Fruit fly (Drosophila melanogaster): Measurements from ENCODE around the gene Blos3.

Blos3 gene

dm6 chr3L:18872440-18872839, 2.4 kb downstream of the Blos3 start, which contains the start of the genes Rad9 and Uggt (continued):
- TF ChIP-seq CG2712 (tag; optimal IDR thresholded peaks at IDR 0.05), result peak; percentile 56
- no peak for TF ChIP-seq HLH54F (GFP tag; optimal IDR thresholded peaks at IDR 0.05)
- TF ChIP-seq CG34224 (GFP tag; IDR thresholded peaks at IDR 0.05; ENCODE audit: partially characterized antibody), result peak; percentile 61
- no peak for TF ChIP-seq Nf-YB (GFP tag; optimal IDR thresholded peaks at IDR 0.05)
- no peak for TF ChIP-seq CG12236 (GFP tag; optimal IDR thresholded peaks at IDR 0.05)
- peak; percentile 12 for TF ChIP-seq CG12942 (GFP tag; optimal IDR thresholded peaks at IDR 0.05)
- peak; percentile 45 for TF ChIP-seq CG3847 (GFP tag; IDR thresholded peaks at IDR 0.05)
- no peak for TF ChIP-seq her (GFP tag; optimal IDR thresholded peaks at IDR 0.05)
- TF ChIP-seq CG9437 (GFP tag; optimal IDR thresholded peaks at IDR 0.05), result peak; percentile 31
- TF ChIP-seq CG13894 (tag; optimal IDR thresholded peaks at IDR 0.05), result no peak
- TF ChIP-seq Ptx1 (GFP tag; IDR thresholded peaks at IDR 0.05), result 0 out of 2 replicates have a peak, but pooled peaks have one; percentile 24
- TF ChIP-seq CG17829 (tag; optimal IDR thresholded peaks at IDR 0.05), result peak; percentile 53
- TF ChIP-seq slou (GFP tag; optimal IDR thresholded peaks at IDR 0.05), result no peak
- TF ChIP-seq Doc3 (GFP tag; IDR thresholded peaks at IDR 0.05; ENCODE audit: partially characterized antibody), result 0 out of 3 replicates have a peak, but pooled peaks have one; percentile 45
- no peak for TF ChIP-seq HHEX (GFP tag; optimal IDR thresholded peaks at IDR 0.05)
- TF ChIP-seq Opbp (GFP tag; IDR thresholded peaks at IDR 0.05; ENCODE audit: partially characterized antibody), result no peak
- TF ChIP-seq pzg (GFP tag; optimal IDR thresholded peaks at IDR 0.05), result peak; percentile 33
- peak; percentile 23 for TF ChIP-seq CG13775 (GFP tag; optimal IDR thresholded peaks at IDR 0.05)
- no peak for TF ChIP-seq HLH3B (GFP tag; IDR thresholded peaks at IDR 0.05)
- TF ChIP-seq CG7372 (GFP tag; IDR thresholded peaks at IDR 0.05), result no peak
- peak; percentile 30 for TF ChIP-seq CG9727 (GFP tag; optimal IDR thresholded peaks at IDR 0.05)
- TF ChIP-seq abd-A (tag; optimal IDR thresholded peaks at IDR 0.05), result no peak
- peak; percentile 7 for TF ChIP-seq Hr3 (GFP tag; optimal IDR thresholded peaks at IDR 0.05)
- TF ChIP-seq E2f2 (GFP tag; IDR thresholded peaks at IDR 0.05), result peak; percentile 75
- no peak for TF ChIP-seq hkb (optimal IDR thresholded peaks at IDR 0.05)
- 0 out of 2 replicates have a peak, but pooled peaks have one; percentile 14 for TF ChIP-seq hkb (GFP tag; IDR thresholded peaks at IDR 0.05)
- peak; percentile 53 for TF ChIP-seq CG12659 (GFP tag; optimal IDR thresholded peaks at IDR 0.05)
- TF ChIP-seq fd96Cb (tag; optimal IDR thresholded peaks at IDR 0.05), result no peak
- peak; percentile 35 for TF ChIP-seq CG30403 (GFP tag; optimal IDR thresholded peaks at IDR 0.05)
- 0 out of 2 replicates have a peak, but pooled peaks have one; percentile 43 for TF ChIP-seq Scr (GFP tag; IDR thresholded peaks at IDR 0.05; ENCODE audit: partially characterized antibody)
- TF ChIP-seq sug (tag; optimal IDR thresholded peaks at IDR 0.05), result no peak
- TF ChIP-seq CG5245 (GFP tag; optimal IDR thresholded peaks at IDR 0.05), result no peak
- peak; percentile 57 for TF ChIP-seq row (GFP tag; IDR thresholded peaks at IDR 0.05)
- TF ChIP-seq CG14710 (tag; optimal IDR thresholded peaks at IDR 0.05), result peak; percentile 73
- TF ChIP-seq Dp (GFP tag; optimal IDR thresholded peaks at IDR 0.05), result peak; percentile 58
- no peak for TF ChIP-seq klu (GFP tag; IDR thresholded peaks at IDR 0.05)
- peak; percentile 61; the same call in 1 of the 2 replicates for TF ChIP-seq MBD-R2 (GFP tag; IDR thresholded peaks at IDR 0.05)
- peak; percentile 59; the same call in 3 of the 4 replicates for TF ChIP-seq Dll (GFP tag; IDR thresholded peaks at IDR 0.05; ENCODE audit: partially characterized antibody)
- TF ChIP-seq CG10654 (GFP tag; optimal IDR thresholded peaks at IDR 0.05), result peak; percentile 26
- no peak for TF ChIP-seq CG4854 (GFP tag; optimal IDR thresholded peaks at IDR 0.05)
- TF ChIP-seq CG14050 (GFP tag; IDR thresholded peaks at IDR 0.05), result no peak
- TF ChIP-seq CG12104 (GFP tag; optimal IDR thresholded peaks at IDR 0.05), result no peak
- peak; percentile 0 for TF ChIP-seq CG4424 (GFP tag; optimal IDR thresholded peaks at IDR 0.05)
- TF ChIP-seq MESR4 (GFP tag; optimal IDR thresholded peaks at IDR 0.05), result peak; percentile 28
- TF ChIP-seq CG15514 (GFP tag; optimal IDR thresholded peaks at IDR 0.05), result peak; percentile 92
- TF ChIP-seq trem (tag; optimal IDR thresholded peaks at IDR 0.05), result peak; percentile 69
- TF ChIP-seq ranshi (GFP tag; IDR thresholded peaks at IDR 0.05), result no peak
- TF ChIP-seq D19A (tag; optimal IDR thresholded peaks at IDR 0.05), result peak; percentile 9
- peak; percentile 50 for TF ChIP-seq nmo (GFP tag; optimal IDR thresholded peaks at IDR 0.05)
- TF ChIP-seq CG18599 (GFP tag; optimal IDR thresholded peaks at IDR 0.05), result peak; percentile 45
